Fruit fly (Drosophila melanogaster) whole organism, embryonic: ENCODE data around the gene veli.

Experiments used
- Bteb2 ChIP-seq: fragments of 200-800 bp; sonication (Bioruptor generic); optimal IDR thresholded peaks from 2 replicates; lab custom pipeline; 2016; ENCODE audit warnings: missing biosample characterization, missing genetic modification characterization
- CG10979 ChIP-seq: fragments of 200-800 bp; sonication (Bioruptor generic); optimal IDR thresholded peaks from 2 replicates; lab custom pipeline; 2018; ENCODE audit warnings: missing biosample characterization, mild to moderate bottlenecking, missing genetic modification characterization, moderate library complexity
- CG12236 ChIP-seq: fragments of 200-800 bp; sonication (Bioruptor generic); optimal IDR thresholded peaks from 2 replicates; lab custom pipeline; 2016; ENCODE audit warnings: missing biosample characterization, missing genetic modification characterization
- CG13424 ChIP-seq: fragments of 200-800 bp; sonication (Bioruptor generic); optimal IDR thresholded peaks from 2 replicates; lab custom pipeline; 2019; ENCODE audit warnings: missing biosample characterization, mild to moderate bottlenecking, missing genetic modification characterization, moderate library complexity
- CG14050 ChIP-seq: fragments of 200-800 bp; sonication (Bioruptor generic); IDR thresholded peaks from 3 replicates; pipeline ENCODE4 v1.3.6; 2022; ENCODE audit warnings: missing biosample characterization, missing genetic modification characterization
- CG14667 ChIP-seq: fragments of 200-800 bp; sonication (Bioruptor generic); IDR thresholded peaks from 2 replicates; pipeline ENCODE4 v1.3.6; 2022; ENCODE audit warnings: missing biosample characterization, missing genetic modification characterization
- CG15269 ChIP-seq: fragments of 200-800 bp; sonication (Bioruptor generic); optimal IDR thresholded peaks from 2 replicates; lab custom pipeline; 2018; ENCODE audit warnings: missing biosample characterization, mild to moderate bottlenecking, missing genetic modification characterization, moderate library complexity
- CG15696 ChIP-seq: fragments of 200-800 bp; sonication (Bioruptor generic); optimal IDR thresholded peaks from 2 replicates; lab custom pipeline; 2019; ENCODE audit warnings: missing biosample characterization, mild to moderate bottlenecking, missing genetic modification characterization, moderate library complexity
- CG2875 ChIP-seq: fragments of 200-800 bp; sonication (Bioruptor generic); optimal IDR thresholded peaks from 2 replicates; lab custom pipeline; 2017; ENCODE audit warnings: missing biosample characterization, mild to moderate bottlenecking, missing genetic modification characterization, missing genetic modification reagents
- CG33557 ChIP-seq: fragments of 200-800 bp; sonication (Bioruptor generic); optimal IDR thresholded peaks from 2 replicates; lab custom pipeline; 2019; ENCODE audit warnings: missing biosample characterization, mild to moderate bottlenecking, missing genetic modification characterization, moderate library complexity
- CG34376 ChIP-seq: fragments of 200-800 bp; sonication (Bioruptor generic); optimal IDR thresholded peaks from 2 replicates; lab custom pipeline; 2018; ENCODE audit warnings: missing biosample characterization, mild to moderate bottlenecking, missing genetic modification characterization
- CG34422 ChIP-seq: fragments of 200-800 bp; sonication (Bioruptor generic); IDR thresholded peaks from 3 replicates; pipeline ENCODE4 v1.3.6; 2022; ENCODE audit warnings: missing biosample characterization, missing genetic modification characterization
- CG42726 ChIP-seq: fragments of 200-800 bp; sonication (Bioruptor generic); IDR thresholded peaks from 2 replicates; pipeline ENCODE4 v1.3.6; 2022; ENCODE audit warnings: missing biosample characterization, missing genetic modification characterization; ENCODE audit not compliant: partially characterized antibody
- CG5953 ChIP-seq: fragments of 200-800 bp; sonication (Bioruptor generic); IDR thresholded peaks from 2 replicates; pipeline ENCODE4 v1.3.6; 2022; ENCODE audit warnings: missing biosample characterization, missing genetic modification characterization
- CG7271 ChIP-seq: fragments of 200-800 bp; sonication (Bioruptor generic); optimal IDR thresholded peaks from 2 replicates; lab custom pipeline; 2018; ENCODE audit warnings: missing biosample characterization, mild to moderate bottlenecking, missing genetic modification characterization, moderate library complexity
- CG7357 ChIP-seq: fragments of 200-800 bp; sonication (Bioruptor generic); IDR thresholded peaks from 3 replicates; pipeline ENCODE4 v1.3.6; 2022; ENCODE audit warnings: missing biosample characterization, missing genetic modification characterization
- CG7786 ChIP-seq: fragments of 200-800 bp; sonication (Bioruptor generic); optimal IDR thresholded peaks from 2 replicates; lab custom pipeline; 2016; ENCODE audit warnings: missing biosample characterization, missing genetic modification characterization
- CG7928 ChIP-seq: fragments of 200-800 bp; sonication (Bioruptor generic); optimal IDR thresholded peaks from 2 replicates; lab custom pipeline; 2017; ENCODE audit warnings: missing biosample characterization, mild to moderate bottlenecking, missing genetic modification characterization
- CG8359 ChIP-seq: fragments of 200-800 bp; sonication (Bioruptor generic); optimal IDR thresholded peaks from 2 replicates; lab custom pipeline; 2017; ENCODE audit warnings: missing biosample characterization, mild to moderate bottlenecking, missing genetic modification characterization, borderline replicate concordance
- CG8765 ChIP-seq: fragments of 200-800 bp; sonication (Bioruptor generic); IDR thresholded peaks from 2 replicates; pipeline ENCODE4 v1.3.6; 2022; ENCODE audit warnings: missing biosample characterization, missing genetic modification characterization
- CG9215 ChIP-seq: fragments of 200-800 bp; sonication (Bioruptor generic); IDR thresholded peaks from 2 replicates; pipeline ENCODE4 v1.3.6; 2022; ENCODE audit warnings: missing biosample characterization, missing genetic modification characterization
- CG9817 ChIP-seq: fragments of 200-800 bp; sonication (Bioruptor generic); optimal IDR thresholded peaks from 2 replicates; lab custom pipeline; 2018; ENCODE audit warnings: missing biosample characterization, mild to moderate bottlenecking, missing genetic modification characterization, moderate library complexity
- CG9932 ChIP-seq: fragments of 200-800 bp; sonication (Bioruptor generic); IDR thresholded peaks from 2 replicates; pipeline ENCODE4 v1.3.6; 2022; ENCODE audit warnings: missing biosample characterization, missing genetic modification characterization
- Dek ChIP-seq: fragments of 200-800 bp; sonication (Bioruptor generic); optimal IDR thresholded peaks from 3 replicates; lab custom pipeline; 2019; ENCODE audit warnings: missing biosample characterization, mild to moderate bottlenecking, missing genetic modification characterization, moderate library complexity
- Doc2 ChIP-seq: fragments of 200-800 bp; sonication (Bioruptor generic); IDR thresholded peaks from 2 replicates; pipeline ENCODE4 v1.3.6; 2022; ENCODE audit warnings: missing biosample characterization, missing genetic modification characterization
- Dp ChIP-seq: fragments of 200-800 bp; sonication (Bioruptor generic); optimal IDR thresholded peaks from 2 replicates; lab custom pipeline; 2018; ENCODE audit warnings: missing biosample characterization, mild to moderate bottlenecking, missing genetic modification characterization, moderate library complexity
- Eip74EF ChIP-seq, 2 experiments: fragments of 200-800 bp in 1 of 2; fragments of >200 bp in 1 of 2; sonication (Bioruptor generic) in 1 of 2; optimal IDR thresholded peaks; 2 replicates each; lab custom pipeline; 2017 to 2019; ENCODE audit warnings: missing biosample characterization in 2 of 2, missing genetic modification characterization in 2 of 2, mild to moderate bottlenecking in 1 of 2, moderate library complexity in 1 of 2
- Fer1 ChIP-seq: fragments of 200-800 bp; sonication (Bioruptor generic); optimal IDR thresholded peaks from 2 replicates; lab custom pipeline; 2017; ENCODE audit warnings: missing biosample characterization, mild to moderate bottlenecking, missing genetic modification characterization
- Fer2 ChIP-seq: fragments of 200-800 bp; sonication (Bioruptor generic); optimal IDR thresholded peaks from 2 replicates; lab custom pipeline; 2018; ENCODE audit warnings: missing biosample characterization, mild to moderate bottlenecking, missing genetic modification characterization, moderate library complexity
- Gug ChIP-seq: fragments of 200-800 bp; sonication (Bioruptor generic); IDR thresholded peaks from 4 replicates; pipeline ENCODE4 v1.3.6; 2022; ENCODE audit warnings: missing biosample characterization, missing genetic modification characterization
- Hr39 ChIP-seq: fragments of >200 bp; optimal IDR thresholded peaks from 2 replicates; lab custom pipeline; 2017
- Sox102F ChIP-seq: fragments of 200-800 bp; sonication (Bioruptor generic); optimal IDR thresholded peaks from 2 replicates; lab custom pipeline; 2018; ENCODE audit warnings: missing biosample characterization, mild to moderate bottlenecking, missing genetic modification characterization, moderate library complexity
- Spps ChIP-seq: fragments of 200-800 bp; sonication (Bioruptor generic); optimal IDR thresholded peaks from 2 replicates; lab custom pipeline; 2018; ENCODE audit warnings: missing biosample characterization, mild to moderate bottlenecking, missing genetic modification characterization
- ac ChIP-seq: fragments of 200-800 bp; sonication (Bioruptor generic); optimal IDR thresholded peaks from 3 replicates; lab custom pipeline; 2017; ENCODE audit warnings: missing biosample characterization, mild to moderate bottlenecking, missing genetic modification characterization
- bowl ChIP-seq: fragments of 200-800 bp; sonication (Bioruptor generic); IDR thresholded peaks from 2 replicates; pipeline ENCODE4 v1.3.6; 2022; ENCODE audit warnings: missing biosample characterization, missing genetic modification characterization
- chn ChIP-seq: fragments of 200-800 bp; sonication (Bioruptor generic); optimal IDR thresholded peaks from 2 replicates; lab custom pipeline; 2016; ENCODE audit warnings: missing biosample characterization, missing genetic modification characterization
- dimm ChIP-seq: fragments of 200-800 bp; sonication (Bioruptor generic); IDR thresholded peaks from 2 replicates; pipeline ENCODE4 v1.3.6; 2022; ENCODE audit warnings: missing biosample characterization, missing genetic modification characterization
- knrl ChIP-seq: fragments of 200-800 bp; sonication (Bioruptor generic); IDR thresholded peaks from 3 replicates; pipeline ENCODE4 v1.3.6; 2022; ENCODE audit warnings: missing biosample characterization, missing genetic modification characterization; ENCODE audit not compliant: partially characterized antibody
- onecut ChIP-seq: fragments of 200-800 bp; sonication (Bioruptor generic); IDR thresholded peaks from 2 replicates; pipeline ENCODE4 v1.3.6; 2022; ENCODE audit warnings: missing biosample characterization, missing genetic modification characterization
- otp ChIP-seq: fragments of 200-800 bp; sonication (Bioruptor generic); IDR thresholded peaks from 3 replicates; pipeline ENCODE4, ENCODE4 v1.3.6; 2022; ENCODE audit warnings: missing biosample characterization, missing genetic modification characterization
- peb ChIP-seq: fragments of 200-800 bp; sonication (Bioruptor generic); IDR thresholded peaks from 2 replicates; pipeline ENCODE4 v1.3.6; 2022; ENCODE audit warnings: missing biosample characterization, missing genetic modification characterization
- pita ChIP-seq: fragments of 200-800 bp; sonication (Bioruptor generic); optimal IDR thresholded peaks from 2 replicates; lab custom pipeline; 2017; ENCODE audit warnings: missing biosample characterization, mild to moderate bottlenecking, missing genetic modification characterization
- pum ChIP-seq: fragments of 200-800 bp; sonication (Bioruptor generic); optimal IDR thresholded peaks from 2 replicates; lab custom pipeline; 2016; ENCODE audit warnings: missing biosample characterization, missing genetic modification characterization
- salm ChIP-seq: fragments of 200-800 bp; sonication (Bioruptor generic); optimal IDR thresholded peaks from 2 replicates; lab custom pipeline; 2018; ENCODE audit warnings: missing biosample characterization, mild to moderate bottlenecking, missing genetic modification characterization
- sc ChIP-seq, 3 experiments: fragments of >200 bp in 2 of 3; fragments of 200-800 bp in 1 of 3; sonication (Bioruptor generic) in 1 of 3; optimal IDR thresholded peaks; 2 replicates in 2 of 3; 3 replicates in 1 of 3; lab custom pipeline; 2017; ENCODE audit warnings: mild to moderate bottlenecking in 1 of 3, missing biosample characterization in 1 of 3, missing genetic modification characterization in 1 of 3, missing genetic modification reagents in 1 of 3
- sens ChIP-seq: fragments of 200-800 bp; sonication (Bioruptor generic); peaks from one replicate; lab custom pipeline; 2016; ENCODE audit warnings: missing biosample characterization, missing genetic modification characterization
- shn ChIP-seq: fragments of 200-800 bp; sonication (Bioruptor generic); optimal IDR thresholded peaks from 3 replicates; lab custom pipeline; 2016; ENCODE audit warnings: missing biosample characterization, missing genetic modification characterization
- sima ChIP-seq: fragments of 200-800 bp; sonication (Bioruptor generic); optimal IDR thresholded peaks from 2 replicates; lab custom pipeline; 2016; ENCODE audit warnings: missing biosample characterization, missing genetic modification characterization
- sug ChIP-seq: fragments of 200-800 bp; optimal IDR thresholded peaks from 2 replicates; lab custom pipeline; 2019; ENCODE audit warnings: missing biosample characterization, mild to moderate bottlenecking, missing genetic modification characterization, moderate library complexity
- trh ChIP-seq: fragments of 200-800 bp; sonication (Bioruptor generic); optimal IDR thresholded peaks from 2 replicates; lab custom pipeline; 2016; ENCODE audit warnings: missing biosample characterization, missing genetic modification characterization
- vvl ChIP-seq: fragments of 200-800 bp; sonication (Bioruptor generic); IDR thresholded peaks from 2 replicates; pipeline ENCODE4 v1.3.6; 2022; ENCODE audit warnings: missing biosample characterization, missing genetic modification characterization

veli gene

dm6 chr3R:25069569-25069968 is 4.2 kb upstream of the veli start, which contains the start of the genes Stt3B and CG11839 (continued):
- peak; percentile 29 for TF ChIP-seq CG34376 (GFP tag; lab: Kevin White, UChicago)
- no peak; the same call in 1 of the 2 replicates for TF ChIP-seq CG14667 (GFP tag; lab: Robert Waterston, UW)
- TF ChIP-seq peb (GFP tag; lab: Robert Waterston, UW), result peak; percentile 48; the same call in 1 of the 2 replicates
- peak; percentile 82 for TF ChIP-seq CG9817
- no peak for TF ChIP-seq bowl (GFP tag; lab: Robert Waterston, UW)
- peak; percentile 68 for TF ChIP-seq vvl (GFP tag; lab: Robert Waterston, UW)
- TF ChIP-seq CG13424 (tag; lab: Kevin White, UChicago), result peak; percentile 77
- TF ChIP-seq CG34422 (GFP tag; lab: Robert Waterston, UW), result peak; percentile 89
- TF ChIP-seq Fer1 (GFP tag; lab: Kevin White, UChicago), result peak; percentile 76
- peak; percentile 11 for TF ChIP-seq CG7271 (tag; lab: Kevin White, UChicago)
- no peak for TF ChIP-seq CG7357 (GFP tag; lab: Robert Waterston, UW)
- TF ChIP-seq Dek (tag; lab: Kevin White, UChicago), result no peak
- no peak for TF ChIP-seq pita
- TF ChIP-seq CG2875, result no peak
- peak; percentile 96 for TF ChIP-seq sens (GFP tag; lab: Kevin White, UChicago)
- peak; percentile 58 for TF ChIP-seq CG15696 (tag; lab: Kevin White, UChicago)
- TF ChIP-seq CG7928 (GFP tag; lab: Kevin White, UChicago), result peak; percentile 91
- TF ChIP-seq Dp (GFP tag; lab: Kevin White, UChicago), result peak; percentile 44
- TF ChIP-seq sug (tag; lab: Kevin White, UChicago), result peak; percentile 81
- TF ChIP-seq Sox102F, result no peak
- peak; percentile 70 for TF ChIP-seq Bteb2
- peak; percentile 81 for TF ChIP-seq shn (GFP tag; lab: Kevin White, UChicago)
- TF ChIP-seq CG8765 (GFP tag; lab: Robert Waterston, UW), result no peak
- TF ChIP-seq Eip74EF (GFP tag; optimal IDR thresholded peaks at IDR 0.05; lab: Kevin White, UChicago), result no peak
- TF ChIP-seq Hr39 (lab: Kevin White, UChicago), result no peak
- peak; percentile 58 for TF ChIP-seq Fer2 (tag; lab: Kevin White, UChicago)
- TF ChIP-seq onecut (GFP tag; lab: Robert Waterston, UW), result 0 out of 2 replicates have a peak, but pooled peaks have one; percentile 23
- peak; percentile 55 for TF ChIP-seq CG14050
- TF ChIP-seq dimm (GFP tag; lab: Robert Waterston, UW), result no peak
- peak; percentile 10 for TF ChIP-seq sima (GFP tag; lab: Kevin White, UChicago)
- no peak for TF ChIP-seq otp
- no peak for TF ChIP-seq CG8359 (GFP tag; lab: Kevin White, UChicago)
- peak; percentile 68 for TF ChIP-seq CG10979 (tag; lab: Kevin White, UChicago)
- TF ChIP-seq pum, result peak; percentile 68
- peak; percentile 83 for TF ChIP-seq CG7786
- no peak for TF ChIP-seq sc (optimal IDR thresholded peaks at IDR 0.05; lab: Kevin White, UChicago)
- no peak for TF ChIP-seq sc (GFP tag; optimal IDR thresholded peaks at IDR 0.05; lab: Kevin White, UChicago)
- no peak for TF ChIP-seq CG9215 (GFP tag; lab: Robert Waterston, UW)
- TF ChIP-seq CG5953 (GFP tag; lab: Robert Waterston, UW), result no peak
- TF ChIP-seq chn (GFP tag; lab: Kevin White, UChicago), result peak; percentile 75
- peak; percentile 89; the same call in 1 of the 2 replicates for TF ChIP-seq CG42726 (GFP tag; lab: Robert Waterston, UW)
- peak; percentile 96 for TF ChIP-seq knrl (GFP tag; lab: Robert Waterston, UW)
- TF ChIP-seq ac, result no peak
- TF ChIP-seq Doc2 (GFP tag; lab: Robert Waterston, UW), result no peak
- peak; percentile 66; the same call in 3 of the 4 replicates for TF ChIP-seq Gug (GFP tag; lab: Robert Waterston, UW)
- peak; percentile 87 for TF ChIP-seq CG9932 (GFP tag; lab: Robert Waterston, UW)
- peak; percentile 54 for TF ChIP-seq CG33557 (GFP tag; lab: Kevin White, UChicago)
- peak; percentile 3 for TF ChIP-seq salm (tag; lab: Kevin White, UChicago)
- TF ChIP-seq CG12236 (GFP tag; lab: Kevin White, UChicago), result peak; percentile 46
- peak; percentile 45 for TF ChIP-seq Spps (tag; lab: Kevin White, UChicago)
- TF ChIP-seq CG15269 (tag; lab: Kevin White, UChicago), result no peak
- peak; percentile 30 for TF ChIP-seq trh (GFP tag; lab: Kevin White, UChicago)
